Worm (Caenorhabditis elegans): ENCODE data around the gene Y25C1A.6.

Y25C1A.6 gene

DNA sequence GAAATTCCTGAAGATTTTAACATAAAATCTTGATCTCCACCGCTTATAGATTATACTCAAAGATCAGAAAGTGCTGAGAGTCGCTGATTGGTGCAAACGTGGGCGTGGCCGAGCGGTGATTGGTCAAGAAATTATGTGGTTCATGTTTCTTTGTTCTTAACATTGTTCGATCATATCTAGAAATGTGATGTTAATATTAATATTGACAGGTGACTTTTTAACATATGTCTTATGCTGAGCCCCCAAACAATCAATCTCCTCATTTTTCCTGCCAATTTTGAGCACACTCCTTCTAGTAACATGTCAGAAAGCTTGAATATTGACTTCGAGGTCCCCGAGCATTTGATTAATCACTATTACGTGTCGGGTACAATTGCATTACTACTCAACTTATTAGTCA, 16.9 kb upstream of the Y25C1A.6 start, which contains the start of gene sri-29:
Gene sri-29 (plus strand): TSS at position 301 of the 400 bp plus-strand sequence.
- TF ChIP-seq crh-2 (tag; optimal IDR thresholded peaks at IDR 0.05) = no peak
- TF ChIP-seq ceh-16 (tag; optimal IDR thresholded peaks at IDR 0.05) = no peak
- TF ChIP-seq nhr-10 (tag; optimal IDR thresholded peaks at IDR 0.05) = no peak
- no peak for TF ChIP-seq fos-1 (tag; optimal IDR thresholded peaks at IDR 0.05)
- TF ChIP-seq nhr-12 (tag; optimal IDR thresholded peaks at IDR 0.05) = no peak
- TF ChIP-seq unc-39 (tag; optimal IDR thresholded peaks at IDR 0.05) = no peak
- no peak for TF ChIP-seq unc-62 (GFP tag; optimal IDR thresholded peaks at IDR 0.05)
- TF ChIP-seq ama-1 (optimal IDR thresholded peaks at IDR 0.05) = no peak
- no peak for TF ChIP-seq ceh-82 (tag; optimal IDR thresholded peaks at IDR 0.05)
- TF ChIP-seq nhr-11 (tag; optimal IDR thresholded peaks at IDR 0.05) = no peak
- TF ChIP-seq skn-1 (tag; optimal IDR thresholded peaks at IDR 0.05) = no peak
- TF ChIP-seq dmd-4 (tag; optimal IDR thresholded peaks at IDR 0.05) = no peak
- TF ChIP-seq ztf-4 (tag; optimal IDR thresholded peaks at IDR 0.05) = no peak
- TF ChIP-seq nhr-21 (tag; optimal IDR thresholded peaks at IDR 0.05) = no peak
- no peak for TF ChIP-seq aly-2 (tag; optimal IDR thresholded peaks at IDR 0.05)
- TF ChIP-seq lin-39 (tag; optimal IDR thresholded peaks at IDR 0.05) = no peak
- no peak for TF ChIP-seq nhr-129 (tag; optimal IDR thresholded peaks at IDR 0.05)
- no peak for TF ChIP-seq lin-11 (tag; optimal IDR thresholded peaks at IDR 0.05)
- no peak for TF ChIP-seq C34F6.9 (tag; optimal IDR thresholded peaks at IDR 0.05)

DNA sequence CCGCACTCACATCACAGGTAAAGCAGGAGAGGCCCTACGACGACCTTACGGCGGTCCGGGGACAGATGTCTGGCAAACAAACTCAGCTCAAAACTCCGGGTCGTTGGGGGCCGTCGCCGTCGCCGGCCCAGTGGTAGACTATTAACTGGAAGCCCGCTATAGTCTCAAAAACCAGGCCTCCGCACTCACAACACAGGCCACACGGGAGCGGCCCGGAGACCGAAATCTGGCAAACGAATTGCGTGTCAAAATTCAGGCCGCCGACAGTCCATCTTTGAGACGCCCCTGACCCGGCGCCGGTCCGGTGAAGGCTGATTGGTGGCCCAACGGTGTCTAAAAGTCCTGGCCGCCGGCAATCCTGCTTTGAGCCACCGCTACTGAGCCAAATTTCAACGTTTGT, 15.5 kb upstream of the Y25C1A.6 start:
- TF ChIP-seq nhr-10 (tag; optimal IDR thresholded peaks at IDR 0.05) (no peak), lin-39 (tag; optimal IDR thresholded peaks at IDR 0.05) (no peak), Y55F3AM.14 (GFP tag; optimal IDR thresholded peaks at IDR 0.05) (no peak), nhr-237 (tag; optimal IDR thresholded peaks at IDR 0.05) (no peak), C34F6.9 (tag; optimal IDR thresholded peaks at IDR 0.05) (no peak), nhr-77 (tag; optimal IDR thresholded peaks at IDR 0.05) (no peak), elt-3 (tag; optimal IDR thresholded peaks at IDR 0.05) (no peak), F13H6.1 (tag; optimal IDR thresholded peaks at IDR 0.05) (no peak), unc-39 (tag; optimal IDR thresholded peaks at IDR 0.05) (no peak), ama-1 (optimal IDR thresholded peaks at IDR 0.05) (no peak), nhr-21 (tag; optimal IDR thresholded peaks at IDR 0.05) (no peak), mbf-1 (tag; optimal IDR thresholded peaks at IDR 0.05) (no peak), sem-4 (tag; optimal IDR thresholded peaks at IDR 0.05) (no peak), unc-55 (GFP tag; optimal IDR thresholded peaks at IDR 0.05) (no peak), mab-5 (tag; optimal IDR thresholded peaks at IDR 0.05) (no peak), ZK546.5 (tag; optimal IDR thresholded peaks at IDR 0.05) (no peak), ceh-16 (tag; optimal IDR thresholded peaks at IDR 0.05) (no peak), unc-62 (GFP tag; optimal IDR thresholded peaks at IDR 0.05) (no peak)

DNA sequence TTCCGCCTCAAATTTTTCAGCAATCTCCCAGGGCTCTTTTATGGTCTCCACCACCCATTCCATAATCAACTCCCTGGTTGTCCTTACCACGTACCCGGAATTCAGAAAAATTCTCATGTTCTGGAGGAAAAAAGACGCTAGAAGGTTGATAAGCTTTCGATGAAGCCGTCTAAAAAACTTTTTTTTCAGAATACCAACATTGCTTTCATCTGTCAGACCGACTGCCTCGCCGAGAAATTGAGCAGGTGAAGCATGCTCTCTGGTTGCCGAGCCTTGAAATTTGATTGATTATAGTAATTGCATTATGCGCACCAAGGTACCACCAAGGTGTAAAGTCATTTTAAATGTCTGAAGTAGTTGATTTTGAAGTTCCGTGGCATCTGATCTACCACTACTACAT, 15.0 kb upstream of the Y25C1A.6 start, which contains the start of gene sri-30:
Gene sri-30 (plus strand): TSS at position 301 of the 400 bp plus-strand sequence.
- TF ChIP-seq crh-2 (tag; optimal IDR thresholded peaks at IDR 0.05) = no peak
- TF ChIP-seq ztf-1 (GFP tag; conservative IDR thresholded peaks at IDR 0.05) = no peak
- TF ChIP-seq nhr-77 (tag; optimal IDR thresholded peaks at IDR 0.05) = no peak
- TF ChIP-seq F13H6.1 (tag; optimal IDR thresholded peaks at IDR 0.05) = no peak
- TF ChIP-seq nhr-11 (tag; optimal IDR thresholded peaks at IDR 0.05) = no peak
- TF ChIP-seq ceh-82 (tag; optimal IDR thresholded peaks at IDR 0.05) = no peak
- no peak for TF ChIP-seq sma-3 (GFP tag; optimal IDR thresholded peaks at IDR 0.05)
- TF ChIP-seq blmp-1 (tag; optimal IDR thresholded peaks at IDR 0.05; ENCODE audit: insufficient read depth) = no peak

DNA sequence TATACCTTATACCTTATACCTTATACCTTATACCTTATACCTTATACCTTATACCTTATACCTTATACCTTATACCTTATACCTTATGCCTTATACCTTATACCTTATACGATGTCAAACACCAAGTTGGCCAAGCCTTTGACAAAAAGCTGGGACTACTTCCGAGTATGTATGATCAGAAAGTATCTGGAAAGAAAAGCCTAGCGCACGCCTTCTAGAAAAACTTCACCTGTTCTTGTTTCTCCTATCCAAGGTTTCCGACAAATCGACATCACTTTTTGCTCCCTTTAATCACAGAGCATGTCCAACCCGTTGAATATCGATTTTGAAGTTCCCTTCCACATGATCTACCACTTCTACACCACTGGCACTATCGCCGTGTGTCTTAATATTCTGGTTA, 12.5 kb upstream of the Y25C1A.6 start, which contains the start of gene sri-28:
Gene sri-28 (plus strand): TSS at position 301 of the 400 bp plus-strand sequence.
- no peak for TF ChIP-seq unc-39 (tag; optimal IDR thresholded peaks at IDR 0.05)
- TF ChIP-seq elt-1 (tag; optimal IDR thresholded peaks at IDR 0.05) = no peak
- TF ChIP-seq lin-11 (tag; optimal IDR thresholded peaks at IDR 0.05) = no peak
- no peak for TF ChIP-seq crh-2 (tag; optimal IDR thresholded peaks at IDR 0.05)
- no peak for TF ChIP-seq nhr-129 (tag; optimal IDR thresholded peaks at IDR 0.05)
- TF ChIP-seq unc-55 (GFP tag; optimal IDR thresholded peaks at IDR 0.05) = no peak
- no peak for TF ChIP-seq egl-27 (tag; optimal IDR thresholded peaks at IDR 0.05)
- no peak for TF ChIP-seq sma-3 (GFP tag; optimal IDR thresholded peaks at IDR 0.05)
- TF ChIP-seq Y55F3AM.14 (GFP tag; optimal IDR thresholded peaks at IDR 0.05) = no peak
- no peak for TF ChIP-seq aly-2 (tag; optimal IDR thresholded peaks at IDR 0.05)
- no peak for TF ChIP-seq unc-62 (GFP tag; optimal IDR thresholded peaks at IDR 0.05)
- no peak for TF ChIP-seq nhr-21 (tag; optimal IDR thresholded peaks at IDR 0.05)
- no peak for TF ChIP-seq sem-4 (tag; optimal IDR thresholded peaks at IDR 0.05)
- no peak for TF ChIP-seq alr-1 (tag; optimal IDR thresholded peaks at IDR 0.05)
- TF ChIP-seq mbf-1 (tag; optimal IDR thresholded peaks at IDR 0.05) = no peak
- TF ChIP-seq skn-1 (tag; optimal IDR thresholded peaks at IDR 0.05) = no peak
- no peak for TF ChIP-seq gmeb-1 (tag; optimal IDR thresholded peaks at IDR 0.05)

All from whole organism, L2 larva.